Worm (Caenorhabditis elegans) whole organism, L3 larva: Measurements from ENCODE around the gene puf-11.

ENCODE experiments used
- R02D3.7 ChIP-seq: fragments of 150-350 bp; optimal IDR thresholded peaks from 2 replicates; lab custom pipeline; 2014; ENCODE audit warnings: missing biosample characterization, missing genetic modification characterization
- aly-2 ChIP-seq: fragments of 150-350 bp; optimal IDR thresholded peaks from 2 replicates; lab custom pipeline; 2014; ENCODE audit warnings: missing biosample characterization, missing genetic modification characterization
- ceh-16 ChIP-seq: sonication (generic microtip); optimal IDR thresholded peaks from 2 replicates; lab custom pipeline; 2017; ENCODE audit warnings: missing biosample characterization, missing genetic modification characterization
- ceh-28 ChIP-seq: fragments of 150-350 bp; optimal IDR thresholded peaks from 2 replicates; lab custom pipeline; 2014; ENCODE audit warnings: missing biosample characterization, missing genetic modification reagents, missing genetic modification characterization
- ceh-82 ChIP-seq: fragments of 150-350 bp; optimal IDR thresholded peaks from 2 replicates; lab custom pipeline; 2014; ENCODE audit warnings: missing biosample characterization, missing genetic modification characterization
- egl-27 ChIP-seq: sonication (generic microtip); optimal IDR thresholded peaks from 4 replicates; lab custom pipeline; 2017; ENCODE audit warnings: missing biosample characterization, missing genetic modification reagents, missing genetic modification characterization
- egl-5 ChIP-seq: fragments of 150-350 bp; optimal IDR thresholded peaks from 2 replicates; lab custom pipeline; 2017; ENCODE audit warnings: missing biosample characterization, missing genetic modification reagents, missing genetic modification characterization, inconsistent platforms
- elt-2 ChIP-seq: sonication (generic microtip); optimal IDR thresholded peaks from 2 replicates; lab custom pipeline; 2016; ENCODE audit warnings: missing genetic modification reagents, mild to moderate bottlenecking, missing genetic modification characterization, missing compliant biosample characterization
- fkh-10 ChIP-seq: sonication (generic microtip); optimal IDR thresholded peaks from 2 replicates; lab custom pipeline; 2017; ENCODE audit warnings: missing biosample characterization, missing genetic modification reagents, missing genetic modification characterization
- fkh-2 ChIP-seq: fragments of 150-350 bp; optimal IDR thresholded peaks from 2 replicates; lab custom pipeline; 2014; ENCODE audit warnings: missing biosample characterization, missing genetic modification reagents, missing genetic modification characterization
- fos-1 ChIP-seq: fragments of 150-350 bp; optimal IDR thresholded peaks from 2 replicates; lab custom pipeline; 2014; ENCODE audit warnings: missing biosample characterization, missing genetic modification characterization
- jun-1 ChIP-seq: fragments of 150-350 bp; optimal IDR thresholded peaks from 2 replicates; lab custom pipeline; 2014; ENCODE audit warnings: missing biosample characterization, missing genetic modification reagents, missing genetic modification characterization
- lin-15B ChIP-seq: fragments of 150-350 bp; optimal IDR thresholded peaks from 2 replicates; lab custom pipeline; 2014; ENCODE audit warnings: missing biosample characterization, missing genetic modification characterization
- lin-39 ChIP-seq: fragments of 150-350 bp; optimal IDR thresholded peaks from 2 replicates; lab custom pipeline; 2018; ENCODE audit warnings: missing biosample characterization, missing genetic modification reagents, missing genetic modification characterization
- nfya-1 ChIP-seq: sonication (generic microtip); optimal IDR thresholded peaks from 2 replicates; lab custom pipeline; 2017; ENCODE audit warnings: missing genetic modification characterization, mild to moderate bottlenecking, missing compliant biosample characterization, antibody characterized with exemption, moderate library complexity; ENCODE audit not compliant: insufficient read depth
- nhr-11 ChIP-seq: fragments of 150-350 bp; optimal IDR thresholded peaks from 2 replicates; lab custom pipeline; 2014; ENCODE audit warnings: missing biosample characterization, missing genetic modification characterization
- nhr-12 ChIP-seq: fragments of 150-350 bp; optimal IDR thresholded peaks from 2 replicates; lab custom pipeline; 2014; ENCODE audit warnings: missing biosample characterization, missing genetic modification characterization
- nhr-23 ChIP-seq: fragments of 150-350 bp; optimal IDR thresholded peaks from 2 replicates; lab custom pipeline; 2014; ENCODE audit warnings: missing biosample characterization, missing genetic modification reagents, missing genetic modification characterization
- nhr-237 ChIP-seq: fragments of 150-350 bp; optimal IDR thresholded peaks from 2 replicates; lab custom pipeline; 2014; ENCODE audit warnings: missing biosample characterization, missing genetic modification characterization
- nhr-25 ChIP-seq: sonication (generic microtip); optimal IDR thresholded peaks from 2 replicates; lab custom pipeline; 2017; ENCODE audit warnings: missing biosample characterization, missing genetic modification characterization
- nhr-28 ChIP-seq: fragments of 150-350 bp; optimal IDR thresholded peaks from 2 replicates; lab custom pipeline; 2014; ENCODE audit warnings: missing biosample characterization, missing genetic modification characterization
- nhr-43 ChIP-seq: sonication (generic microtip); optimal IDR thresholded peaks from 2 replicates; lab custom pipeline; 2016; ENCODE audit warnings: mild to moderate bottlenecking, missing genetic modification characterization, missing compliant biosample characterization; ENCODE audit not compliant: poor library complexity, severe bottlenecking
- nhr-67 ChIP-seq: fragments of 150-350 bp; optimal IDR thresholded peaks from 2 replicates; lab custom pipeline; 2014; ENCODE audit warnings: missing biosample characterization, missing genetic modification characterization
- nhr-76 ChIP-seq: fragments of 150-350 bp; sonication (generic microtip); optimal IDR thresholded peaks from 5 replicates; lab custom pipeline; 2014; ENCODE audit warnings: missing biosample characterization, missing genetic modification characterization
- pha-4 ChIP-seq: fragments of 150-350 bp; optimal IDR thresholded peaks from 2 replicates; lab custom pipeline; 2014; ENCODE audit warnings: missing biosample characterization, missing genetic modification reagents, missing genetic modification characterization
- pqm-1 ChIP-seq: fragments of 150-350 bp; optimal IDR thresholded peaks from 2 replicates; lab custom pipeline; 2017; ENCODE audit warnings: missing biosample characterization, missing genetic modification characterization, inconsistent platforms
- sea-2 ChIP-seq: fragments of 150-350 bp; sonication (generic microtip); optimal IDR thresholded peaks from 4 replicates; lab custom pipeline; 2014; ENCODE audit warnings: missing biosample characterization, missing genetic modification reagents, missing genetic modification characterization
- skn-1 ChIP-seq: fragments of 150-350 bp; optimal IDR thresholded peaks from 2 replicates; lab custom pipeline; 2014; ENCODE audit warnings: missing biosample characterization, missing genetic modification characterization
- snpc-4 ChIP-seq: fragments of 150-350 bp; optimal IDR thresholded peaks from 2 replicates; lab custom pipeline; 2014; ENCODE audit warnings: missing biosample characterization, missing genetic modification characterization
- tbx-2 ChIP-seq: sonication (generic microtip); optimal IDR thresholded peaks from 2 replicates; lab custom pipeline; 2016; ENCODE audit warnings: mild to moderate bottlenecking, missing genetic modification characterization, missing compliant biosample characterization
- unc-39 ChIP-seq: sonication (generic microtip); optimal IDR thresholded peaks from 4 replicates; lab custom pipeline; 2017; ENCODE audit warnings: missing biosample characterization, missing genetic modification characterization
- unc-62 ChIP-seq: fragments of 150-350 bp; sonication (generic microtip); optimal IDR thresholded peaks from 4 replicates; lab custom pipeline; 2014; ENCODE audit warnings: missing biosample characterization, missing genetic modification reagents, missing genetic modification characterization
- zag-1 ChIP-seq: fragments of 150-350 bp; optimal IDR thresholded peaks from 2 replicates; lab custom pipeline; 2014; ENCODE audit warnings: missing biosample characterization, missing genetic modification characterization
- ztf-11 ChIP-seq: fragments of 150-350 bp; optimal IDR thresholded peaks from 2 replicates; lab custom pipeline; 2014; ENCODE audit warnings: missing biosample characterization, missing genetic modification characterization
- ztf-4 ChIP-seq: fragments of 150-350 bp; optimal IDR thresholded peaks from 2 replicates; lab custom pipeline; 2014; ENCODE audit warnings: missing biosample characterization, missing genetic modification characterization

puf-11 gene

ce11 chrIV:6427223-6427622, 5.8 kb downstream of the puf-11 start:
- no peak for TF ChIP-seq nhr-28 (tag; lab: Kevin White, UChicago)
- TF ChIP-seq lin-39 (tag; lab: Kevin White, UChicago) = no peak
- no peak for TF ChIP-seq nfya-1
- TF ChIP-seq unc-39 (tag; lab: Kevin White, UChicago) = no peak
- TF ChIP-seq nhr-76 (tag; lab: Kevin White, UChicago) = no peak
- TF ChIP-seq lin-15B (tag; lab: Kevin White, UChicago) = no peak
- no peak for TF ChIP-seq fkh-10 (GFP tag; lab: Kevin White, UChicago)
- TF ChIP-seq fkh-2 = no peak
- TF ChIP-seq ztf-11 (tag; lab: Kevin White, UChicago) = no peak
- no peak for TF ChIP-seq zag-1 (tag; lab: Kevin White, UChicago)
- TF ChIP-seq ceh-28 (tag; lab: Kevin White, UChicago) = no peak
- no peak for TF ChIP-seq pha-4
- TF ChIP-seq fos-1 (tag; lab: Kevin White, UChicago) = no peak
- TF ChIP-seq elt-2 (tag; lab: Kevin White, UChicago) = no peak
- TF ChIP-seq, all 47 proteins: peak for 0

ce11 chrIV:6431582-6431981, 10.2 kb downstream of the puf-11 start, which contains the start of gene acp-7:
Gene acp-7 (minus strand): TSS chrIV:6431682.
- peak; percentile 73 for TF ChIP-seq pha-4
- no peak for TF ChIP-seq nhr-11 (tag; lab: Kevin White, UChicago)

ce11 chrIV:6432375-6432774, 11.0 kb downstream of the puf-11 start:
- TF ChIP-seq pqm-1 (tag; lab: Kevin White, UChicago) (peak; percentile 61), elt-2 (tag; lab: Kevin White, UChicago) (peak; percentile 73), lin-15B (tag; lab: Kevin White, UChicago) (no peak), snpc-4 (tag; lab: Kevin White, UChicago) (peak; percentile 21)

ce11 chrIV:6433424-6433823, 12.0 kb downstream of the puf-11 start:
- TF ChIP-seq unc-62 (no peak), zag-1 (tag; lab: Kevin White, UChicago) (no peak), egl-5 (tag; lab: Kevin White, UChicago) (no peak), nhr-12 (tag; lab: Kevin White, UChicago) (no peak), egl-27 (no peak), pqm-1 (tag; lab: Kevin White, UChicago) (peak; percentile 85), pha-4 (peak; percentile 36), jun-1 (tag; lab: Kevin White, UChicago) (no peak), snpc-4 (tag; lab: Kevin White, UChicago) (no peak), ceh-16 (tag; lab: Kevin White, UChicago) (no peak), elt-2 (tag; lab: Kevin White, UChicago) (peak; percentile 79), skn-1 (tag; lab: Kevin White, UChicago) (no peak), ztf-4 (tag; lab: Kevin White, UChicago) (no peak)

ce11 chrIV:6438051-6438450, 16.7 kb downstream of the puf-11 start, which contains the start of gene dlc-5:
Gene dlc-5 (plus strand): TSS chrIV:6438204.
- TF ChIP-seq pha-4 = peak; percentile 57
- TF ChIP-seq aly-2 (tag; lab: Kevin White, UChicago) = no peak

- TF ChIP-seq pqm-1 (tag; lab: Kevin White, UChicago) = no peak
- no peak for TF ChIP-seq nhr-23
- no peak for TF ChIP-seq lin-39 (tag; lab: Kevin White, UChicago)
- TF ChIP-seq unc-39 (tag; lab: Kevin White, UChicago) = no peak
- TF ChIP-seq lin-15B (tag; lab: Kevin White, UChicago) = no peak
- no peak for TF ChIP-seq tbx-2 (tag; lab: Kevin White, UChicago)
These were observed 20.2 kb downstream of the puf-11 start, which contains the start of gene Y73B6BL.31 for ce11 chrIV:6441601-6442000. Gene Y73B6BL.31 (plus strand): TSS chrIV:6441901.

- peak; percentile 18 for TF ChIP-seq nhr-25 (tag; lab: Kevin White, UChicago)
- peak; percentile 32 for TF ChIP-seq pha-4
- TF ChIP-seq fos-1 (tag; lab: Kevin White, UChicago) = no peak
- no peak for TF ChIP-seq ztf-4 (tag; lab: Kevin White, UChicago)
- no peak for TF ChIP-seq ztf-11 (tag; lab: Kevin White, UChicago)
- no peak for TF ChIP-seq aly-2 (tag; lab: Kevin White, UChicago)
- TF ChIP-seq pqm-1 (tag; lab: Kevin White, UChicago) = peak; percentile 52
- TF ChIP-seq nhr-23 = no peak
- TF ChIP-seq lin-39 (tag; lab: Kevin White, UChicago) = no peak
- no peak for TF ChIP-seq snpc-4 (tag; lab: Kevin White, UChicago)
- peak; percentile 46 for TF ChIP-seq nhr-43 (tag; lab: Kevin White, UChicago)
- TF ChIP-seq unc-39 (tag; lab: Kevin White, UChicago) = no peak
- TF ChIP-seq nhr-237 = no peak
- TF ChIP-seq jun-1 (tag; lab: Kevin White, UChicago) = no peak
- no peak for TF ChIP-seq nhr-76 (tag; lab: Kevin White, UChicago)
- TF ChIP-seq sea-2 (GFP tag; lab: Kevin White, UChicago) = no peak
- no peak for TF ChIP-seq fkh-10 (GFP tag; lab: Kevin White, UChicago)
- no peak for TF ChIP-seq tbx-2 (tag; lab: Kevin White, UChicago)
- TF ChIP-seq nhr-28 (tag; lab: Kevin White, UChicago) = no peak
- TF ChIP-seq ceh-28 (tag; lab: Kevin White, UChicago) = peak; percentile 31
- TF ChIP-seq nhr-12 (tag; lab: Kevin White, UChicago) = no peak
- TF ChIP-seq skn-1 (tag; lab: Kevin White, UChicago) = no peak
- TF ChIP-seq ceh-82 (tag; lab: Kevin White, UChicago) = no peak
- TF ChIP-seq nhr-11 (tag; lab: Kevin White, UChicago) = no peak
- no peak for TF ChIP-seq R02D3.7 (tag; lab: Kevin White, UChicago)
- no peak for TF ChIP-seq nhr-67 (tag; lab: Kevin White, UChicago)
- TF ChIP-seq fkh-2 = no peak
These were observed 20.7 kb downstream of the puf-11 start for ce11 chrIV:6442016-6442618.
